Fruit fly (Drosophila melanogaster): ENCODE results near the gene drongo.

drongo gene

dm6 chr2L:845341-846004, 5.4 kb downstream of the drongo start:
- TF ChIP-seq HLH106 (tag; optimal IDR thresholded peaks at IDR 0.05) (peak; percentile 59), Mio (GFP tag; optimal IDR thresholded peaks at IDR 0.05) (no peak), woc (GFP tag; optimal IDR thresholded peaks at IDR 0.05) (peak; percentile 36), br (GFP tag; optimal IDR thresholded peaks at IDR 0.05) (peak; percentile 79), CrebA (GFP tag; optimal IDR thresholded peaks at IDR 0.05; ENCODE audit: borderline replicate concordance) (no peak), Dfd (GFP tag; optimal IDR thresholded peaks at IDR 0.05) (no peak), rgr (GFP tag; optimal IDR thresholded peaks at IDR 0.05) (peak; percentile 78), sv (GFP tag; optimal IDR thresholded peaks at IDR 0.05) (peak; percentile 79), Sp1 (GFP tag; optimal IDR thresholded peaks at IDR 0.05) (peak; percentile 46), Jra (GFP tag; optimal IDR thresholded peaks at IDR 0.05) (no peak), OdsH (GFP tag; optimal IDR thresholded peaks at IDR 0.05) (peak; percentile 69), fru (GFP tag; optimal IDR thresholded peaks at IDR 0.05) (peak; percentile 73), CG32264 (GFP tag; optimal IDR thresholded peaks at IDR 0.05) (peak; percentile 32), Hnf4 (GFP tag; optimal IDR thresholded peaks at IDR 0.05) (peak; percentile 64), psq (GFP tag; optimal IDR thresholded peaks at IDR 0.05) (peak; percentile 53), ey (GFP tag; optimal IDR thresholded peaks at IDR 0.05) (peak; percentile 83), pan (optimal IDR thresholded peaks at IDR 0.05) (no peak), Hr83 (GFP tag; optimal IDR thresholded peaks at IDR 0.05; ENCODE audit: poor library complexity, severe bottlenecking) (no peak), Vsx2 (GFP tag; optimal IDR thresholded peaks at IDR 0.05; ENCODE audit: partially characterized antibody) (no peak), h (GFP tag; optimal IDR thresholded peaks at IDR 0.05) (peak; percentile 64), foxo (GFP tag; optimal IDR thresholded peaks at IDR 0.05) (peak in 1 of 2 experiments; percentile 70), dmrt93B (GFP tag; optimal IDR thresholded peaks at IDR 0.05) (peak; percentile 37)

dm6 chr2L:843850-844791, 6.8 kb downstream of the drongo start:
- TF ChIP-seq foxo (GFP tag; optimal IDR thresholded peaks at IDR 0.05) (no peak), h (GFP tag; optimal IDR thresholded peaks at IDR 0.05) (peak; percentile 2)

- TF ChIP-seq OdsH (GFP tag; optimal IDR thresholded peaks at IDR 0.05) (peak; percentile 1), Mio (GFP tag; optimal IDR thresholded peaks at IDR 0.05) (no peak), Abd-B (GFP tag; optimal IDR thresholded peaks at IDR 0.05) (no peak), HLH106 (tag; optimal IDR thresholded peaks at IDR 0.05) (peak; percentile 13), fru (GFP tag; optimal IDR thresholded peaks at IDR 0.05) (peak; percentile 9), ey (GFP tag; optimal IDR thresholded peaks at IDR 0.05) (peak; percentile 4), CrebA (GFP tag; optimal IDR thresholded peaks at IDR 0.05; ENCODE audit: borderline replicate concordance) (no peak), h (GFP tag; optimal IDR thresholded peaks at IDR 0.05) (no peak), Sp1 (GFP tag; optimal IDR thresholded peaks at IDR 0.05) (no peak), br (GFP tag; optimal IDR thresholded peaks at IDR 0.05) (peak; percentile 7)
Observed at dm6 chr2L:843301-843700, 7.6 kb downstream of the drongo start.

dm6 chr2L:842873-843272, 8.0 kb downstream of the drongo start:
- TF ChIP-seq lola (GFP tag; optimal IDR thresholded peaks at IDR 0.05), result no peak
- no peak for TF ChIP-seq Rel (GFP tag; optimal IDR thresholded peaks at IDR 0.05)
- TF ChIP-seq Rel (tag; optimal IDR thresholded peaks at IDR 0.05), result peak; percentile 64

- TF ChIP-seq Myc (optimal IDR thresholded peaks at IDR 0.05) (no peak), usp (GFP tag; optimal IDR thresholded peaks at IDR 0.05) (no peak), Jra (GFP tag; optimal IDR thresholded peaks at IDR 0.05) (peak; percentile 95), fru (GFP tag; optimal IDR thresholded peaks at IDR 0.05) (peak; percentile 95), sv (GFP tag; optimal IDR thresholded peaks at IDR 0.05) (peak; percentile 64), Vsx2 (GFP tag; optimal IDR thresholded peaks at IDR 0.05; ENCODE audit: partially characterized antibody) (no peak), Dif (GFP tag; optimal IDR thresholded peaks at IDR 0.05; ENCODE audit: partially characterized antibody) (no peak), dsf (GFP tag; optimal IDR thresholded peaks at IDR 0.05; ENCODE audit: borderline replicate concordance) (peak; percentile 80), psq (GFP tag; optimal IDR thresholded peaks at IDR 0.05) (peak; percentile 91), Dfd (GFP tag; optimal IDR thresholded peaks at IDR 0.05) (no peak), Hr83 (GFP tag; optimal IDR thresholded peaks at IDR 0.05; ENCODE audit: poor library complexity, severe bottlenecking) (peak; percentile 76), HLH106 (tag; optimal IDR thresholded peaks at IDR 0.05) (peak; percentile 97), br (GFP tag; optimal IDR thresholded peaks at IDR 0.05) (peak; percentile 97), sage (GFP tag; optimal IDR thresholded peaks at IDR 0.05) (peak; percentile 91), dl (GFP tag; optimal IDR thresholded peaks at IDR 0.05; ENCODE audit: insufficient read depth in 1 of 2, partially characterized antibody in 2 of 2) (no peak), woc (GFP tag; optimal IDR thresholded peaks at IDR 0.05) (peak; percentile 86), Hr78 (GFP tag; optimal IDR thresholded peaks at IDR 0.05) (no peak), N (GFP tag; optimal IDR thresholded peaks at IDR 0.05) (no peak), foxo (GFP tag; optimal IDR thresholded peaks at IDR 0.05) (peak; percentile 57 to 96), Rel (GFP tag; optimal IDR thresholded peaks at IDR 0.05) (peak; percentile 87), Rel (tag; optimal IDR thresholded peaks at IDR 0.05) (peak; percentile 86), jim (GFP tag; optimal IDR thresholded peaks at IDR 0.05) (no peak), dmrt93B (GFP tag; optimal IDR thresholded peaks at IDR 0.05) (peak; percentile 91), CrebA (GFP tag; optimal IDR thresholded peaks at IDR 0.05; ENCODE audit: borderline replicate concordance) (no peak), GATAd (GFP tag; optimal IDR thresholded peaks at IDR 0.05) (peak; percentile 85)
Observed at dm6 chr2L:841708-842107, 9.2 kb downstream of the drongo start.

All from whole organism, wandering third instar larva.